Worm (Caenorhabditis elegans): ENCODE measurements around the gene ZK353.10.

The ZK353.10 gene

DNA sequence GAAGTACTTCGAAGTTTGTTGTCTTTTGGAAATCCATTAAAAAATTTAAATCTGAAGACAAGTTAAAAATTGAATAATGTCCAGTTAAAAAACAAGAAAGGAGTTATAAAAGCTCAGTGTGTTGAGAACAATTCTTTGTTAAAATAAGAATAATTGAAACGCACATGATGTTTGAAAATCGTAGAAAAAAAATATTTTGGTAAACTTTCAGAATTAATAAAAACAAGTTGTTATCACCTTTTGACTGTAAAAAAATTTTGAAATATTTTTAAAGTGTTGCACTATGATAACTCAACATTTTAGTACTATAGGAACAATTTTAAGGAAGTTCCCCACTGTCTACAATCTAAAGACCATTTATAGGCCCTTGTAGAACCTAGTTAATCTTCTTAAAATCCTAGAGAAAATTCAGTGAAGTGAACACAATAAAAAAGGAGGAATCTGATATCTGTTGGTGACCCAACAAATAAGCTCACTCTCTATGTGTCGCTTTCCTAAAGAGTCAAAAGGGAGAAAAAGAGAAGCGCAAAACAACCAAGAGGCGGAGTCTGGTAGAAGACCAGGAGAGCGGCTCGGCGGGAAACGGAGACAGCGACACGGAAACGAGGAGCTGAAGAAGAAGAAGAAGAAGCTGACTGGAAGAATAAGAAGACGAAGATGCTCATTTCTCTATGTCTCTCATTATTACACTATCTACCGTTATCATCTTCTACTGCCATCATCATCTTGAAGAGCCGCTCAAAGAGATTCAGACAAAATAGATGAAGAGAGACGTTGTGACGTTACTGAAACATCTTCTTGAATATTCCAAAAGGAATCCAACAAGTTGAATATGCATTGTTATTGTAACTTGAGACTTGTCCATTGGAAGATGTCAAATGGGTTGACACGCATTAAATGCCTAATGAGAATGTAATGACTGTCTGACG is at the start of gene ZK353.10:
ZK353.10 (minus strand) TSS at position 51 of the 929 bp plus-strand sequence.
- TF ChIP-seq unc-62 (GFP tag; optimal IDR thresholded peaks at IDR 0.05): no peak

DNA sequence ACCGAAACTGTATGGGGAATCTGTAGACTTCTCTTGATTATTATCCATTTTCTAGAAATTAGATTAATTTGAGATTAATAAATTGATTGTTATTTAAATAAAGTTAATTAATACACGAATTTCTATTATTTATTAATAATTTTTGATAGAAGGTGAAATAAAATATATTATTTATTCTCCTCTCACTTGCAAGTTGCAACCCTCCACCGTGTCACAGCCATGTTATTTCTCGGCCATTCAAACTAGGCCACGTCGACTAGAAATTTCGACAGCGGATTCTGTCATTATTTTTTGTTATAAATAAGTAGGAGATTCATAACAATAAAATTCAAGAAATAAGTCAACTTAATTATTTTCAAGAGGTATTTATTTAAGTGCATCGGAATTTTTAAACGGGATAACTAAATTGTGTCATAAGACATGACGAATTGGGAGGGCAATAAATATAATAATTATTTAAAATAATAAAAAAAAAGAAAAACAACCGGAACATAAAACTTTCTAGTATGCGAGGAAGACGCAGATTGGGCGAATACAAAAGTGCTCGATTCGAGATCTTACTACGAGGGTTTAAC is 49.4 kb upstream of the ZK353.10 start, which contains the start of gene ufbp-1:
ufbp-1 (minus strand) TSS at position 51 of the 575 bp plus-strand sequence.
- TF ChIP-seq unc-62 (GFP tag; optimal IDR thresholded peaks at IDR 0.05): no peak

DNA sequence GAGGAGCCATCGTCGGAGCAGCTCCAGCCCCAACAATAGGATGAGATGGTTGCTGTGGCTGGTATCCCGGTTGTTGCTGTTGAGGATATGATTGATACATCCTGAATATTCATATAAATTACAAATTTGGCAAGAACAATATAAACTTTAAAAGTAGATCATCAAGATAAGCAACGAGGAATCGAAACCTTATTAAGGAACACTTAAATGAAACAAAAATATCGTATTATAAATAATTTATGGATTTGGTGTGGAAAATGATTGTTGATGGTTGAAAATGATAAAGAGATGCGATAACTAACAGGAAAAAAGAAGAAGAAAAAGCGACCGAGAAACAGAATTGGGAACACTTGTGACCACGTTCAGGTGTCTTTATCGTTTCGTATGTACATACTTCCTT is 45.1 kb upstream of the ZK353.10 start, which contains the start of gene pqn-96:
pqn-96 (minus strand) TSS at position 101 of the 400 bp plus-strand sequence.
- TF ChIP-seq unc-62 (GFP tag; optimal IDR thresholded peaks at IDR 0.05): no peak

DNA sequence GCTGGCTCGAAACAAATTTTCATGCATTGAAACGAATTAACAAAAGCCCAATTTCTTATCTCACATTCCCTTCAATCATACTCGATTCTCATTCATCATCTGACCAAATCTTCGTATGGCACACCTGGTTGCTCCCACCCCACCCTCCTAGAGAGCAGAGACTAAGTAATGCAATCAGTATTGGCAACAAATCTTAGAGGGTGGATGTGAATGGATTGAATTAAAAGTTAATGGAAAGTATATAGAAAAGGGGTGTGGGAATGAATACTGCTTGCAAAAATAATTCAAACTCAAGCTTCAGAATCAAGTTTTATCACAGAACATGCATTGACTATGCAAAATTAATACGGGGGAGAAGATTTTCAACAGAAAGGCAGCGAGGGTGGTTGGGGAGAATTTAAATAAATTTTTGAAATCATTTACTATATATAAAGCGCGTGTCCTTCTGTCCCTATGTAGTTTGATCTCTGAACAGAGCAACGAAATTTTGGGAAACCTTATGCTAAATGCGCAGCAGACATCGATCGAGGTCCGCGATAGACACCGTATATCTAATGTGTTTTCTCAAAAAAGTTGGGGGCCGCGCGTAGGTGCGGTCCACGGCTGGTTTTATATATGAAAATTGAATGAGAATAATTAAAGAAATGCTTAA is 43.7 kb upstream of the ZK353.10 start:
- no peak for TF ChIP-seq unc-62 (GFP tag; optimal IDR thresholded peaks at IDR 0.05)

DNA sequence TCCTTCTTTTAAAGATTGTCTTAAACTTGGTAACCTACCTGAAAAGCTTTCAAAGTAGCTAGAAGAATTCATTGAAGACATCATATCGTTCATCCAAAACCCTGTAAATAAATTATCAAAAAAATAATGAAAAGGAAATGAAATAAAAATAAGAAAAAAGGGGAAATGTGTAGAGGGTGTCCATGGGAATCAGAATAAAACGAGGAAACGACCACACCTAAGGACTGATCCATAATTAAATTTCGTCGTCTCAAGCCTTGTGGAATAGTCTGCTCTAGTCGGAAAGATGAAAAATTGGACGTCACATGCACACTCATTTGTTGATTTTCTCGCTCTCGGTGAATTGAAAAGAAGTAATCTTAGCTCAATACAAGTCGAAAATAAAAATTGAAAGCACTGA is 40.9 kb upstream of the ZK353.10 start, which contains the start of gene ZK1236.9:
ZK1236.9 (minus strand) TSS at position 101 of the 400 bp plus-strand sequence.
- no peak for TF ChIP-seq unc-62 (GFP tag; optimal IDR thresholded peaks at IDR 0.05)

ce11 chrIII:8432143-8432542 is 37.9 kb upstream of the ZK353.10 start, which contains the start of gene ZK1236.5:
ZK1236.5 (minus strand) TSS chrIII:8432214.
- TF ChIP-seq unc-62 (GFP tag; optimal IDR thresholded peaks at IDR 0.05): no peak

DNA sequence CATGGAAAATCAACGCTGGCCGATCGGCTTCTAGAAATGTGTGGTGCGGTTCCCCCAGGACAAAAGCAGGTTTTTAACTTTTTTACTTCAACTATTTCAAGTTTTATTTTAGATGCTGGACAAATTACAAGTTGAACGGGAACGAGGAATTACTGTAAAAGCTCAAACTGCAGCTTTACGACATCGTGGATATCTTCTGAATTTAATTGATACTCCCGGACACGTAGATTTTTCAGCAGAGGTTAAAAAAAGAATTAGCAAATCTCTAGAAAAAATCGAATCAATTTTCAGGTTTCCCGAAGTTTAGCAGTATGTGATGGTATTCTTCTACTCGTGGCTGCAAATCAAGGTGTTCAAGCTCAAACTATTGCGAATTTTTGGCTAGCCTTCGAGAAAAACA is 35.3 kb upstream of the ZK353.10 start:
- no peak for TF ChIP-seq unc-62 (GFP tag; optimal IDR thresholded peaks at IDR 0.05)

ce11 chrIII:8429035-8429434 is 34.8 kb upstream of the ZK353.10 start, which contains the start of gene ZK1236.1:
ZK1236.1 (plus strand) TSS chrIII:8429297.
- TF ChIP-seq unc-62 (GFP tag; optimal IDR thresholded peaks at IDR 0.05): no peak

ce11 chrIII:8426271-8426670 is 32.0 kb upstream of the ZK353.10 start, which contains the start of gene cec-1:
cec-1 (plus strand) TSS chrIII:8426333.
- no peak for TF ChIP-seq unc-62 (GFP tag; optimal IDR thresholded peaks at IDR 0.05)

DNA sequence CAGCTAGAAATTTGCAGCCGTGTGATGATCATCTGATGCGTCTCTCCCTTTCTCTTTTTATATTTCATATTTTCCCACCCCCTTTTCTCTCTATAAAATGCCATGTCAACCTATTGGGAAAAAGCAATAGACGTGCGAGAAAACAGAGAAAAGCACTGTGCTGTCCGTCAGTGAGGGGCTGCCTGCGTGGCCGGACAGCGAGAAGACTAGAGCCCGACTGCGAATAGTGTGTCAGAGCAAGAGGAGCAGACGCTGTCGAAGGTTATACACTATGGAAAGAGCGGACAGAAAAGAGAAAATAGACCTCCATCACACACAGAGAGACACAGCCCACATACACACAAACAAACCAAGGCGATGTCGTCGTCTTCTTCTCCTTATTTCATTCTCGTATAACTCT is 30.9 kb upstream of the ZK353.10 start:
- no peak for TF ChIP-seq unc-62 (GFP tag; optimal IDR thresholded peaks at IDR 0.05)

- no peak for TF ChIP-seq unc-62 (GFP tag; optimal IDR thresholded peaks at IDR 0.05)
Observed at ce11 chrIII:8417968-8418267, 23.7 kb upstream of the ZK353.10 start, which contains the start of gene sor-1. sor-1 (plus strand) TSS chrIII:8418168.

DNA sequence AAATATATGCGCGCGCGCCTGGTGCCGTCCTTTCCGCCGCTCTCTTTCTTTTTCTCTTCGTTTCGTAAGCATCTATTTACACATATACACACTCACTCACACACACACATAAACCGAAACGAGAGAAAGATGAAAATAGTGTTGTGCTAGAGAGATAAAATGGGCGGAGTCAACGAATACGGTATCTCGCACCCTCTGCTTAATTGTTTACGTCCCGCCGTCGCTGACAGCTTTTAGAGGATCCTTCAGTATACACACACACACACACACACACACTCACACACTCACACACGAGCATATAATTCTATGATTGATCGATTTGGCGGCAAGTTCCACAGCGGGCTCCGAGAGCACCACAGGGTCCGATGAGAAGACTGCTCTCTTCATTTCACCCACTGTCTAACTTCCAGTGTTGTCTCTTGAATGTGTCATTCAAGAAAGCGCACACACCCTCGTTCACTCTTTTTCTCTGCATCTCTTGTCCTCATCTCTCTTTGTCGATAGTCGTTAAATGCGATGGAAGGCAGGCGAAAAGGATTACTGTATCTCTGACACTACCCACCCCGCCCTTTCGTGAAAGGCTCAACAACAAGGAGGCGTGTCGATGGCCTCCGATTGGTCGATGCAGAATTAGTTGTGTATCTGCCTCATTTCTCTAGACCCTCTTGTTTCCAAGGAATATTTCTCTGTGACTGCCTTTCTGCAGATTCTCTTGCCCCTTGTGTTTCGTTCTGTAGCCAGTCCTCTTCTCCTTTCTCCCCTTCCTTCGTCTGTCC is 23.2 kb upstream of the ZK353.10 start:
- no peak for TF ChIP-seq unc-62 (GFP tag; optimal IDR thresholded peaks at IDR 0.05)

- no peak for TF ChIP-seq unc-62 (GFP tag; optimal IDR thresholded peaks at IDR 0.05)
Observed at ce11 chrIII:8416871-8417191, 22.6 kb upstream of the ZK353.10 start.

ce11 chrIII:8413501-8413900 is 19.3 kb upstream of the ZK353.10 start:
- TF ChIP-seq unc-62 (GFP tag; optimal IDR thresholded peaks at IDR 0.05): no peak

DNA sequence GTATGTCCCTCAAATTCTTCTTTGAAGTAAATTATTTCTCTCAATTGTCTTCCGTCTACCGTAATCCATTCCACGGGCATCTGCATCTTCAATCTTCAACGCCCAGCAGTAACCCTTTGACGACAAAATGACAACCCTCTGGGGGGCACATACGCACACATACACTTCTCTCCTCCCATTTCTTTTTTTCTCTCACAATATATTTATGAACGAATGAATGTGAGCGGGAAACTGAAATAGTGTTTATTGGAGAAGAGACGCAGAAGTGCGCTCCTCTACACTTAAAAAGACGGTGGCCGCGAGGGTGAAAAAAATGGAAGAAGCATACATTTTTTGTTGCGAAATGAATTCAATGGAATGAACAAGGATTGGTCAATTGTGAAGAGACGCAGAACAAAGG is 17.8 kb upstream of the ZK353.10 start:
- TF ChIP-seq unc-62 (GFP tag; optimal IDR thresholded peaks at IDR 0.05): no peak

ce11 chrIII:8410747-8411146 is 16.5 kb upstream of the ZK353.10 start:
- no peak for TF ChIP-seq unc-62 (GFP tag; optimal IDR thresholded peaks at IDR 0.05)
